Worm (Caenorhabditis elegans): ENCODE data around the gene Y57G11C.36.

ce11 chrIV:14771325-14771724 lies 2.3 kb downstream of the Y57G11C.36 start, which contains the start of gene degl-1:
- TF ChIP-seq unc-62 (GFP tag; optimal IDR thresholded peaks at IDR 0.05) (no peak), ets-4 (GFP tag; optimal IDR thresholded peaks at IDR 0.05) (no peak), ceh-91 (GFP tag; IDR thresholded peaks at IDR 0.05) (no peak), T26A5.8 (tag; optimal IDR thresholded peaks at IDR 0.05) (no peak), Y56A3A.18 (GFP tag; IDR thresholded peaks at IDR 0.05) (no peak), cebp-1 (GFP tag; IDR thresholded peaks at IDR 0.05) (no peak), cebp-1 (tag; optimal IDR thresholded peaks at IDR 0.05) (no peak), lsl-1 (GFP tag; optimal IDR thresholded peaks at IDR 0.05) (no peak)
